Fruit fly (Drosophila melanogaster) whole organism, embryonic: ENCODE data around the gene CG32102.

ENCODE experiments used
- Aef1 ChIP-seq: fragments of 200-800 bp; sonication (Bioruptor generic); IDR thresholded peaks from 3 replicates; pipeline ENCODE4 v1.3.6; 2022; ENCODE audit warnings: missing biosample characterization, missing genetic modification characterization
- CG10147 ChIP-seq: fragments of 200-800 bp; sonication (Bioruptor generic); optimal IDR thresholded peaks from 2 replicates; lab custom pipeline; 2019; ENCODE audit warnings: missing biosample characterization, mild to moderate bottlenecking, missing genetic modification characterization, moderate library complexity
- CG11723 ChIP-seq: fragments of 200-800 bp; sonication (Bioruptor generic); optimal IDR thresholded peaks from 2 replicates; lab custom pipeline; 2017; ENCODE audit warnings: missing biosample characterization, mild to moderate bottlenecking, missing genetic modification characterization
- CG12942 ChIP-seq: fragments of 200-800 bp; sonication (Bioruptor generic); optimal IDR thresholded peaks from 3 replicates; lab custom pipeline; 2016; ENCODE audit warnings: missing biosample characterization, missing genetic modification characterization
- CG14965 ChIP-seq: fragments of 200-800 bp; sonication (Bioruptor generic); optimal IDR thresholded peaks from 2 replicates; lab custom pipeline; 2016; ENCODE audit warnings: missing biosample characterization, missing genetic modification characterization, borderline replicate concordance
- CG17359 ChIP-seq: fragments of 200-800 bp; sonication (Bioruptor generic); optimal IDR thresholded peaks from 3 replicates; lab custom pipeline; 2018; ENCODE audit warnings: missing biosample characterization, mild to moderate bottlenecking, missing genetic modification characterization, moderate library complexity
- CG1792 ChIP-seq: fragments of 200-800 bp; sonication (Bioruptor generic); optimal IDR thresholded peaks from 2 replicates; lab custom pipeline; 2016; ENCODE audit warnings: missing biosample characterization, missing genetic modification characterization
- CG30020 ChIP-seq: fragments of 200-800 bp; optimal IDR thresholded peaks from 2 replicates; lab custom pipeline; 2019; ENCODE audit warnings: missing biosample characterization, mild to moderate bottlenecking, missing genetic modification characterization, moderate library complexity
- CG32767 ChIP-seq: fragments of 200-800 bp; sonication (Bioruptor generic); IDR thresholded peaks from 2 replicates; pipeline ENCODE4 v1.3.6; 2022; ENCODE audit warnings: missing biosample characterization, missing genetic modification characterization
- CG33557 ChIP-seq: fragments of 200-800 bp; sonication (Bioruptor generic); optimal IDR thresholded peaks from 2 replicates; lab custom pipeline; 2019; ENCODE audit warnings: missing biosample characterization, mild to moderate bottlenecking, missing genetic modification characterization, moderate library complexity
- CG34224 ChIP-seq: fragments of 200-800 bp; sonication (Bioruptor generic); IDR thresholded peaks from 3 replicates; pipeline ENCODE4 v1.3.6; 2022; ENCODE audit warnings: missing biosample characterization, missing genetic modification characterization; ENCODE audit not compliant: partially characterized antibody
- CG4282 ChIP-seq: fragments of 200-800 bp; sonication (Bioruptor generic); optimal IDR thresholded peaks from 2 replicates; lab custom pipeline; 2016; ENCODE audit warnings: missing biosample characterization, missing genetic modification characterization
- CG4820 ChIP-seq: fragments of 200-800 bp; sonication (Bioruptor generic); optimal IDR thresholded peaks from 3 replicates; lab custom pipeline; 2016; ENCODE audit warnings: missing biosample characterization, missing genetic modification characterization
- CG6791 ChIP-seq: fragments of 200-800 bp; sonication (Bioruptor generic); IDR thresholded peaks from 3 replicates; pipeline ENCODE4 v1.3.6; 2022; ENCODE audit warnings: missing biosample characterization, missing genetic modification characterization; ENCODE audit not compliant: partially characterized antibody
- CG8290 ChIP-seq, 3 experiments: fragments of 200-800 bp; sonication (Bioruptor generic); optimal IDR thresholded peaks; 2 replicates each; lab custom pipeline; 2016 to 2019; ENCODE audit warnings: missing biosample characterization in 3 of 3, missing genetic modification characterization in 3 of 3, mild to moderate bottlenecking in 2 of 3, moderate library complexity in 1 of 3
- CG9437 ChIP-seq: fragments of 200-800 bp; sonication (Bioruptor generic); optimal IDR thresholded peaks from 2 replicates; lab custom pipeline; 2018; ENCODE audit warnings: missing biosample characterization, mild to moderate bottlenecking, missing genetic modification characterization
- CG9609 ChIP-seq: fragments of 200-800 bp; sonication (Bioruptor generic); optimal IDR thresholded peaks from 3 replicates; lab custom pipeline; 2016; ENCODE audit warnings: missing biosample characterization, missing genetic modification characterization
- CG9876 ChIP-seq: fragments of 200-800 bp; sonication (Bioruptor generic); optimal IDR thresholded peaks from 2 replicates; lab custom pipeline; 2016; ENCODE audit warnings: missing biosample characterization, missing genetic modification characterization
- Deaf1 ChIP-seq: fragments of 200-800 bp; optimal IDR thresholded peaks from 3 replicates; lab custom pipeline; 2019; ENCODE audit warnings: missing biosample characterization, mild to moderate bottlenecking, missing genetic modification characterization, moderate library complexity
- Doc3 ChIP-seq: fragments of 200-800 bp; sonication (Bioruptor generic); IDR thresholded peaks from 3 replicates; pipeline ENCODE4 v1.3.6; 2022; ENCODE audit warnings: missing biosample characterization, missing genetic modification characterization; ENCODE audit not compliant: partially characterized antibody
- Eip74EF ChIP-seq, 2 experiments: fragments of 200-800 bp in 1 of 2; fragments of >200 bp in 1 of 2; sonication (Bioruptor generic) in 1 of 2; optimal IDR thresholded peaks; 2 replicates each; lab custom pipeline; 2017 to 2019; ENCODE audit warnings: missing biosample characterization in 2 of 2, missing genetic modification characterization in 2 of 2, mild to moderate bottlenecking in 1 of 2, moderate library complexity in 1 of 2
- Fer2 ChIP-seq: fragments of 200-800 bp; sonication (Bioruptor generic); optimal IDR thresholded peaks from 2 replicates; lab custom pipeline; 2018; ENCODE audit warnings: missing biosample characterization, mild to moderate bottlenecking, missing genetic modification characterization, moderate library complexity
- Gsc ChIP-seq: fragments of 200-800 bp; sonication (Bioruptor generic); IDR thresholded peaks from 2 replicates; pipeline ENCODE4 v1.3.6; 2022; ENCODE audit warnings: missing biosample characterization, missing genetic modification characterization
- H2.0 ChIP-seq: fragments of 200-800 bp; sonication (Bioruptor generic); IDR thresholded peaks from 2 replicates; pipeline ENCODE4 v1.3.6; 2022; ENCODE audit warnings: missing biosample characterization, missing genetic modification characterization
- HLH3B ChIP-seq: fragments of 200-800 bp; sonication (Bioruptor generic); IDR thresholded peaks from 2 replicates; pipeline ENCODE4 v1.3.6; 2022; ENCODE audit warnings: missing biosample characterization, missing genetic modification characterization
- NC2α ChIP-seq: fragments of 200-800 bp; sonication (Bioruptor generic); optimal IDR thresholded peaks from 2 replicates; lab custom pipeline; 2016; ENCODE audit warnings: missing biosample characterization, missing genetic modification characterization
- Nf-YA ChIP-seq: fragments of 200-800 bp; sonication (Bioruptor generic); IDR thresholded peaks from 2 replicates; pipeline ENCODE4 v1.3.6; 2022; ENCODE audit warnings: missing biosample characterization, missing genetic modification characterization
- Rfx ChIP-seq: fragments of 200-800 bp; sonication (Bioruptor generic); IDR thresholded peaks from 2 replicates; pipeline ENCODE4 v1.3.6; 2022; ENCODE audit warnings: missing biosample characterization, missing genetic modification characterization
- Six4 ChIP-seq: fragments of 200-800 bp; sonication (Bioruptor generic); optimal IDR thresholded peaks from 2 replicates; lab custom pipeline; 2016; ENCODE audit warnings: missing biosample characterization, missing genetic modification characterization
- Ssrp ChIP-seq: fragments of 200-800 bp; sonication (Bioruptor generic); optimal IDR thresholded peaks from 2 replicates; lab custom pipeline; 2018; ENCODE audit warnings: missing biosample characterization, mild to moderate bottlenecking, missing genetic modification characterization, moderate library complexity
- Tbp ChIP-seq: fragments of >200 bp; optimal IDR thresholded peaks from 2 replicates; lab custom pipeline; 2018; ENCODE audit warnings: missing biosample characterization, missing genetic modification characterization
- YL-1 ChIP-seq: fragments of 200-800 bp; sonication (Bioruptor generic); optimal IDR thresholded peaks from 3 replicates; lab custom pipeline; 2017; ENCODE audit warnings: missing biosample characterization, mild to moderate bottlenecking, missing genetic modification characterization
- ab ChIP-seq: fragments of 200-800 bp; sonication (Bioruptor generic); optimal IDR thresholded peaks from 2 replicates; lab custom pipeline; 2016; ENCODE audit warnings: missing biosample characterization, missing genetic modification characterization
- abd-A ChIP-seq: fragments of 200-800 bp; sonication (Bioruptor generic); optimal IDR thresholded peaks from 3 replicates; lab custom pipeline; 2019; ENCODE audit warnings: missing biosample characterization, mild to moderate bottlenecking, missing genetic modification characterization, moderate library complexity
- ash1 ChIP-seq: fragments of 200-800 bp; sonication (Bioruptor generic); optimal IDR thresholded peaks from 2 replicates; lab custom pipeline; 2018; ENCODE audit warnings: missing biosample characterization, mild to moderate bottlenecking, missing genetic modification characterization
- caup ChIP-seq: fragments of 200-800 bp; sonication (Bioruptor generic); optimal IDR thresholded peaks from 3 replicates; lab custom pipeline; 2017; ENCODE audit warnings: missing biosample characterization, mild to moderate bottlenecking, missing genetic modification characterization, moderate library complexity; ENCODE audit not compliant: severe bottlenecking
- chn ChIP-seq: fragments of 200-800 bp; sonication (Bioruptor generic); optimal IDR thresholded peaks from 2 replicates; lab custom pipeline; 2016; ENCODE audit warnings: missing biosample characterization, missing genetic modification characterization
- crol ChIP-seq: fragments of 200-800 bp; sonication (Bioruptor generic); IDR thresholded peaks from 2 replicates; pipeline ENCODE4 v1.3.6; 2022; ENCODE audit warnings: missing biosample characterization, missing genetic modification characterization
- eyg ChIP-seq: fragments of 200-800 bp; sonication (Bioruptor generic); optimal IDR thresholded peaks from 3 replicates; lab custom pipeline; 2016; ENCODE audit warnings: missing biosample characterization, missing genetic modification characterization
- grn ChIP-seq: fragments of 200-800 bp; sonication (Bioruptor generic); optimal IDR thresholded peaks from 3 replicates; lab custom pipeline; 2017; ENCODE audit warnings: missing biosample characterization, missing genetic modification characterization
- ham ChIP-seq: fragments of 200-800 bp; sonication (Bioruptor generic); IDR thresholded peaks from 2 replicates; pipeline ENCODE4 v1.3.6; 2022; ENCODE audit warnings: missing biosample characterization, missing genetic modification characterization
- lilli ChIP-seq: fragments of 200-800 bp; sonication (Bioruptor generic); optimal IDR thresholded peaks from 3 replicates; lab custom pipeline; 2016; ENCODE audit warnings: missing biosample characterization, missing genetic modification characterization
- mirr ChIP-seq: fragments of 200-800 bp; sonication (Bioruptor generic); optimal IDR thresholded peaks from 3 replicates; lab custom pipeline; 2018; ENCODE audit warnings: missing biosample characterization, mild to moderate bottlenecking, missing genetic modification characterization
- org-1 ChIP-seq: fragments of 200-800 bp; sonication (Bioruptor generic); optimal IDR thresholded peaks from 2 replicates; lab custom pipeline; 2017; ENCODE audit warnings: missing biosample characterization, missing genetic modification characterization
- repo ChIP-seq: fragments of 200-800 bp; sonication (Bioruptor generic); optimal IDR thresholded peaks from 2 replicates; lab custom pipeline; 2016; ENCODE audit warnings: missing biosample characterization, missing genetic modification characterization
- sisA ChIP-seq: fragments of 200-800 bp; sonication (Bioruptor generic); IDR thresholded peaks from 2 replicates; pipeline ENCODE4 v1.3.6; 2022; ENCODE audit warnings: missing biosample characterization, missing genetic modification characterization
- ssp ChIP-seq: fragments of 200-800 bp; sonication (Bioruptor generic); IDR thresholded peaks from 2 replicates; pipeline ENCODE4 v1.3.6; 2022; ENCODE audit warnings: missing biosample characterization, missing genetic modification characterization
- stwl ChIP-seq: fragments of 200-800 bp; sonication (Bioruptor generic); optimal IDR thresholded peaks from 3 replicates; lab custom pipeline; 2018; ENCODE audit warnings: missing biosample characterization, mild to moderate bottlenecking, missing genetic modification characterization, moderate library complexity
- wor ChIP-seq: fragments of 200-800 bp; sonication (Bioruptor generic); IDR thresholded peaks from 2 replicates; pipeline ENCODE4 v1.3.6; 2022; ENCODE audit warnings: missing biosample characterization, missing genetic modification characterization

The CG32102 gene

DNA sequence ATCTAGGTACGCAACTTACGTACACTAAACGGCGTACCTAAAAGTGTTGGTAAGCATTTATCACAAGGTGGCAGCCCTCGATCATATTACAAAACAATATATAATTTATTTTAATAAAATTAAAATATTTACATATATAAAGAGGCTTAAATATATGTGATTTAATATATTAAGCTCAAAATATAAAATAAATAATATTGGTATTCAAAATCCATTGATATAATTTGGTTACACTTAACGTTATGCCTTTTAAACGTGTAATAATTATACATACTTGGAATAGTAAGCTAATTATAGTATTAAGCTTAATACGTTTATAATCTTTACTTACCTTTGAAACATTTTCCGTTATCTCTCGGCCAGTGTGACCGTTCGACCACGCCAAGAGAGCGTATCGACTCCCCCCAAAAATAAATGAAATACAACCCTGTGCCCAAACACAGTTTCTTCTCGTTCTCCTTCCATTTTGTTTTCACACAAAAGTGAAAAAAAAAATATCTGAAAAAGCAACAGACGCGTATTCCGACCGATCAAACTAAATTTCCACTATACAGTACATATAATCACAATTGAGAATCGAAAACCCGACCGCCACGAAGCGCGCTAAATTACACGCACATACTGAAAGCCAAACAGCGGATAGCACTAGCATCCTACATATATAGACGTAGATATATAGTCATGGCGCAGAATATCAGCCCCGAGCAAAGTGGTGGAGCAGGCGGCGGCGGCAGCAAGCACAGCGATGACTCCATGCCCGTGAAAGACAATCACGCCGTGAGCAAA lies 34.5 kb upstream of the CG32102 start, which contains the start of the genes CG10646 and vih (continued):
- peak; percentile 88 for TF ChIP-seq YL-1
- TF ChIP-seq CG17359, result peak; percentile 76
- TF ChIP-seq caup, result peak; percentile 47
- TF ChIP-seq ham, result no peak
- TF ChIP-seq stwl (tag; lab: Kevin White, UChicago), result peak; percentile 88
- TF ChIP-seq CG9437 (GFP tag; lab: Kevin White, UChicago), result peak; percentile 61
- TF ChIP-seq CG1792 (GFP tag; lab: Kevin White, UChicago), result no peak
- TF ChIP-seq CG4820 (GFP tag; lab: Kevin White, UChicago), result peak; percentile 42
- no peak for TF ChIP-seq CG14965
- no peak for TF ChIP-seq ab
- peak; percentile 20 for TF ChIP-seq CG33557 (GFP tag; lab: Kevin White, UChicago)
- TF ChIP-seq sisA (GFP tag; lab: Robert Waterston, UW), result no peak
- TF ChIP-seq CG9609 (GFP tag; lab: Kevin White, UChicago), result no peak
- TF ChIP-seq HLH3B (GFP tag; lab: Robert Waterston, UW), result 0 out of 2 replicates have a peak, but pooled peaks have one; percentile 23
- TF ChIP-seq H2.0 (GFP tag; lab: Robert Waterston, UW), result peak; percentile 31; the same call in 1 of the 2 replicates
- peak; percentile 55 for TF ChIP-seq Six4
- no peak; the same call in 2 of the 3 replicates for TF ChIP-seq Doc3 (GFP tag; lab: Robert Waterston, UW)
- TF ChIP-seq Nf-YA (GFP tag; lab: Robert Waterston, UW), result no peak
- TF ChIP-seq NC2α (GFP tag; lab: Kevin White, UChicago), result no peak
- TF ChIP-seq org-1 (GFP tag; lab: Kevin White, UChicago), result no peak
- peak; percentile 53 for TF ChIP-seq Rfx (GFP tag; lab: Robert Waterston, UW)
- TF ChIP-seq CG12942, result peak; percentile 7
- TF ChIP-seq Eip74EF (GFP tag; optimal IDR thresholded peaks at IDR 0.05; lab: Kevin White, UChicago), result peak in 1 of 2 experiments; percentile 0
- TF ChIP-seq CG30020 (tag; lab: Kevin White, UChicago), result peak; percentile 53
- peak; percentile 31 for TF ChIP-seq Deaf1
- TF ChIP-seq repo (GFP tag; lab: Kevin White, UChicago), result no peak
- TF ChIP-seq grn (GFP tag; lab: Kevin White, UChicago), result no peak
- no peak for TF ChIP-seq CG11723 (GFP tag; lab: Kevin White, UChicago)
- TF ChIP-seq Gsc (GFP tag; lab: Robert Waterston, UW), result no peak
- TF ChIP-seq Fer2, result peak; percentile 28
- peak; percentile 43 for TF ChIP-seq CG8290 (GFP tag; optimal IDR thresholded peaks at IDR 0.05; lab: Kevin White, UChicago)
- no peak for TF ChIP-seq CG8290 (tag; optimal IDR thresholded peaks at IDR 0.05; lab: Kevin White, UChicago)
- TF ChIP-seq CG6791 (GFP tag; lab: Robert Waterston, UW), result no peak
- 0 out of 3 replicates have a peak, but pooled peaks have one; percentile 25 for TF ChIP-seq CG34224 (GFP tag; lab: Robert Waterston, UW)
- TF ChIP-seq CG4282, result no peak
- peak; percentile 25 for TF ChIP-seq chn (GFP tag; lab: Kevin White, UChicago)
- no peak for TF ChIP-seq abd-A (tag; lab: Kevin White, UChicago)
- TF ChIP-seq wor (GFP tag; lab: Robert Waterston, UW), result no peak
- TF ChIP-seq ssp (GFP tag; lab: Robert Waterston, UW), result no peak
- TF ChIP-seq ash1 (GFP tag; lab: Kevin White, UChicago), result no peak
- peak; percentile 61; the same call in 1 of the 2 replicates for TF ChIP-seq CG32767 (GFP tag; lab: Robert Waterston, UW)
- peak; percentile 38 for TF ChIP-seq lilli
- peak; percentile 20 for TF ChIP-seq CG10147 (GFP tag; lab: Kevin White, UChicago)
- TF ChIP-seq Tbp, result no peak
- TF ChIP-seq Aef1 (GFP tag; lab: Robert Waterston, UW), result no peak
- peak; percentile 44 for TF ChIP-seq Ssrp (tag; lab: Kevin White, UChicago)
- no peak for TF ChIP-seq eyg (GFP tag; lab: Kevin White, UChicago)
- TF ChIP-seq crol (GFP tag; lab: Robert Waterston, UW), result no peak
- TF ChIP-seq CG9876 (GFP tag; lab: Kevin White, UChicago), result no peak
- TF ChIP-seq mirr, result no peak
